Fruit fly (Drosophila melanogaster) whole organism, embryonic: ENCODE data around the gene Ns4.

Experiments
- Antp ChIP-seq: fragments of 200-800 bp; sonication (Bioruptor generic); optimal IDR thresholded peaks from 3 replicates; lab custom pipeline; 2016; ENCODE audit warnings: missing biosample characterization, missing genetic modification characterization
- Atf3 ChIP-seq: fragments of 200-800 bp; sonication (Bioruptor generic); optimal IDR thresholded peaks from 3 replicates; lab custom pipeline; 2016; ENCODE audit warnings: missing biosample characterization, missing genetic modification characterization
- Atf6 ChIP-seq: fragments of 200-800 bp; sonication (Bioruptor generic); IDR thresholded peaks from 2 replicates; pipeline ENCODE4 v1.3.6; 2022; ENCODE audit warnings: missing biosample characterization, missing genetic modification characterization
- B-H2 ChIP-seq: fragments of 200-800 bp; sonication (Bioruptor generic); optimal IDR thresholded peaks from 2 replicates; lab custom pipeline; 2018; ENCODE audit warnings: missing biosample characterization, mild to moderate bottlenecking, missing genetic modification characterization
- CG10274 ChIP-seq: fragments of 200-800 bp; sonication (Bioruptor generic); optimal IDR thresholded peaks from 3 replicates; lab custom pipeline; 2017; ENCODE audit warnings: missing biosample characterization, mild to moderate bottlenecking, missing genetic modification characterization
- CG10431 ChIP-seq: fragments of 200-800 bp; sonication (Bioruptor generic); optimal IDR thresholded peaks from 3 replicates; lab custom pipeline; 2018; ENCODE audit warnings: missing biosample characterization, mild to moderate bottlenecking, missing genetic modification characterization
- CG10543 ChIP-seq: fragments of 200-800 bp; sonication (Bioruptor generic); optimal IDR thresholded peaks from 3 replicates; lab custom pipeline; 2017; ENCODE audit warnings: missing biosample characterization, mild to moderate bottlenecking, missing genetic modification characterization, moderate library complexity
- CG11504 ChIP-seq: fragments of 200-800 bp; sonication (Bioruptor generic); optimal IDR thresholded peaks from 3 replicates; lab custom pipeline; 2019; ENCODE audit warnings: missing biosample characterization, mild to moderate bottlenecking, missing genetic modification characterization, moderate library complexity
- CG12219 ChIP-seq: fragments of 200-800 bp; sonication (Bioruptor generic); optimal IDR thresholded peaks from 3 replicates; lab custom pipeline; 2018; ENCODE audit warnings: missing biosample characterization, mild to moderate bottlenecking, missing genetic modification characterization
- CG17359 ChIP-seq: fragments of 200-800 bp; sonication (Bioruptor generic); optimal IDR thresholded peaks from 3 replicates; lab custom pipeline; 2018; ENCODE audit warnings: missing biosample characterization, mild to moderate bottlenecking, missing genetic modification characterization, moderate library complexity
- CG18011 ChIP-seq: fragments of 200-800 bp; sonication (Bioruptor generic); optimal IDR thresholded peaks from 2 replicates; lab custom pipeline; 2017; ENCODE audit warnings: missing biosample characterization, missing genetic modification characterization, mild to moderate bottlenecking, moderate library complexity, missing genotype
- CG18262 ChIP-seq: fragments of 200-800 bp; optimal IDR thresholded peaks from 3 replicates; lab custom pipeline; 2019; ENCODE audit warnings: missing biosample characterization, mild to moderate bottlenecking, missing genetic modification characterization, moderate library complexity
- CG1832 ChIP-seq: fragments of 200-800 bp; sonication (Bioruptor generic); optimal IDR thresholded peaks from 2 replicates; lab custom pipeline; 2017; ENCODE audit warnings: missing biosample characterization, mild to moderate bottlenecking, missing genetic modification characterization, inconsistent platforms
- CG18476 ChIP-seq: fragments of 200-800 bp; sonication (Bioruptor generic); optimal IDR thresholded peaks from 2 replicates; lab custom pipeline; 2016; ENCODE audit warnings: missing biosample characterization, mild to moderate bottlenecking, missing genetic modification characterization
- CG2202 ChIP-seq: fragments of 200-800 bp; sonication (Bioruptor generic); optimal IDR thresholded peaks from 2 replicates; lab custom pipeline; 2018; ENCODE audit warnings: missing biosample characterization, mild to moderate bottlenecking, missing genetic modification characterization
- CG32532 ChIP-seq: fragments of 200-800 bp; sonication (Bioruptor generic); IDR thresholded peaks from 2 replicates; pipeline ENCODE4 v1.3.6; 2022; ENCODE audit warnings: missing biosample characterization, missing genetic modification characterization
- CG4820 ChIP-seq: fragments of 200-800 bp; sonication (Bioruptor generic); optimal IDR thresholded peaks from 3 replicates; lab custom pipeline; 2016; ENCODE audit warnings: missing biosample characterization, missing genetic modification characterization
- CG5953 ChIP-seq: fragments of 200-800 bp; sonication (Bioruptor generic); IDR thresholded peaks from 2 replicates; pipeline ENCODE4 v1.3.6; 2022; ENCODE audit warnings: missing biosample characterization, missing genetic modification characterization
- CG6254 ChIP-seq: fragments of 200-800 bp; sonication (Bioruptor generic); optimal IDR thresholded peaks from 3 replicates; lab custom pipeline; 2017; ENCODE audit warnings: mild to moderate bottlenecking, missing biosample characterization, missing genetic modification reagents, missing genetic modification characterization
- CG6683 ChIP-seq: fragments of 200-800 bp; sonication (Bioruptor generic); optimal IDR thresholded peaks from 2 replicates; lab custom pipeline; 2017; ENCODE audit warnings: missing biosample characterization, mild to moderate bottlenecking, missing genetic modification characterization, missing genetic modification reagents
- CG7928 ChIP-seq: fragments of 200-800 bp; sonication (Bioruptor generic); optimal IDR thresholded peaks from 2 replicates; lab custom pipeline; 2017; ENCODE audit warnings: missing biosample characterization, mild to moderate bottlenecking, missing genetic modification characterization
- E2f2 ChIP-seq: fragments of 200-800 bp; sonication (Bioruptor generic); IDR thresholded peaks from 2 replicates; pipeline ENCODE4 v1.3.6; 2022; ENCODE audit warnings: missing biosample characterization, missing genetic modification characterization
- H15 ChIP-seq: fragments of 200-800 bp; sonication (Bioruptor generic); IDR thresholded peaks from 3 replicates; pipeline ENCODE4 v1.3.6; 2022; ENCODE audit warnings: missing biosample characterization, missing genetic modification characterization
- Mad ChIP-seq: fragments of 200-800 bp; sonication (Bioruptor generic); optimal IDR thresholded peaks from 2 replicates; lab custom pipeline; 2016; ENCODE audit warnings: missing biosample characterization, missing genetic modification characterization
- Max ChIP-seq: fragments of 200-800 bp; sonication (Bioruptor generic); optimal IDR thresholded peaks from 2 replicates; lab custom pipeline; 2016; ENCODE audit warnings: missing biosample characterization, mild to moderate bottlenecking, missing genetic modification characterization
- Med ChIP-seq: fragments of 200-800 bp; sonication (Bioruptor generic); peaks from one replicate; lab custom pipeline; 2016; ENCODE audit warnings: missing biosample characterization, missing genetic modification characterization, mild to moderate bottlenecking, inconsistent platforms, moderate library complexity
- Nf-YB ChIP-seq: fragments of 200-800 bp; sonication (Bioruptor generic); optimal IDR thresholded peaks from 3 replicates; lab custom pipeline; 2019; ENCODE audit warnings: missing biosample characterization, mild to moderate bottlenecking, missing genetic modification characterization, moderate library complexity
- Nf-YC ChIP-seq: fragments of 200-800 bp; optimal IDR thresholded peaks from 3 replicates; lab custom pipeline; 2019; ENCODE audit warnings: missing biosample characterization, mild to moderate bottlenecking, missing genetic modification characterization, moderate library complexity
- Oli ChIP-seq: fragments of 200-800 bp; sonication (Bioruptor generic); optimal IDR thresholded peaks from 2 replicates; lab custom pipeline; 2018; ENCODE audit warnings: missing biosample characterization, mild to moderate bottlenecking, missing genetic modification characterization, moderate library complexity
- Sox100B ChIP-seq: fragments of 200-800 bp; sonication (Bioruptor generic); optimal IDR thresholded peaks from 3 replicates; lab custom pipeline; 2018; ENCODE audit warnings: missing biosample characterization, mild to moderate bottlenecking, missing genetic modification characterization
- Taf1 ChIP-seq: fragments of 200-800 bp; sonication (Bioruptor generic); IDR thresholded peaks from 2 replicates; pipeline ENCODE4 v1.3.6; 2022; ENCODE audit warnings: missing biosample characterization, missing genetic modification characterization
- abd-A ChIP-seq: fragments of 200-800 bp; sonication (Bioruptor generic); optimal IDR thresholded peaks from 3 replicates; lab custom pipeline; 2019; ENCODE audit warnings: missing biosample characterization, mild to moderate bottlenecking, missing genetic modification characterization, moderate library complexity
- cas ChIP-seq: fragments of 200-800 bp; sonication (Bioruptor generic); IDR thresholded peaks from 2 replicates; pipeline ENCODE4 v1.3.6; 2022; ENCODE audit warnings: missing biosample characterization, missing genetic modification characterization
- caup ChIP-seq: fragments of 200-800 bp; sonication (Bioruptor generic); optimal IDR thresholded peaks from 3 replicates; lab custom pipeline; 2017; ENCODE audit warnings: missing biosample characterization, mild to moderate bottlenecking, missing genetic modification characterization, moderate library complexity; ENCODE audit not compliant: severe bottlenecking
- croc ChIP-seq: fragments of 200-800 bp; sonication (Bioruptor generic); conservative IDR thresholded peaks from 3 replicates; pipeline ENCODE4 v1.3.6; 2022; ENCODE audit warnings: missing biosample characterization, missing genetic modification characterization
- cwo ChIP-seq: fragments of 200-800 bp; sonication (Bioruptor generic); optimal IDR thresholded peaks from 3 replicates; lab custom pipeline; 2017; ENCODE audit warnings: missing biosample characterization, missing genetic modification characterization, mild to moderate bottlenecking, moderate library complexity, missing genetic modification reagents
- en ChIP-seq: fragments of 200-800 bp; sonication (Bioruptor generic); optimal IDR thresholded peaks from 2 replicates; lab custom pipeline; 2016; ENCODE audit warnings: missing biosample characterization, missing genetic modification characterization
- eve ChIP-seq, 2 experiments: fragments of >200 bp; optimal IDR thresholded peaks; 2 replicates each; lab custom pipeline; 2017; ENCODE audit warnings: missing biosample characterization in 2 of 2, missing genetic modification characterization in 2 of 2
- gcm2 ChIP-seq: fragments of 200-800 bp; sonication (Bioruptor generic); optimal IDR thresholded peaks from 2 replicates; lab custom pipeline; 2016; ENCODE audit warnings: missing biosample characterization, missing genetic modification characterization
- gsb-n ChIP-seq: fragments of 200-800 bp; sonication (Bioruptor generic); optimal IDR thresholded peaks from 3 replicates; lab custom pipeline; 2018; ENCODE audit warnings: missing biosample characterization, mild to moderate bottlenecking, missing genetic modification characterization
- insv ChIP-seq, 2 experiments: fragments of 200-800 bp; sonication (Bioruptor generic); optimal IDR thresholded peaks; 3 replicates each; lab custom pipeline; 2016 to 2018; ENCODE audit warnings: missing biosample characterization in 2 of 2, missing genetic modification characterization in 2 of 2
- inv ChIP-seq: fragments of 200-800 bp; sonication (Bioruptor generic); IDR thresholded peaks from 2 replicates; pipeline ENCODE4 v1.3.6; 2022; ENCODE audit warnings: missing biosample characterization, missing genetic modification characterization; ENCODE audit not compliant: partially characterized antibody
- lab ChIP-seq: fragments of 200-800 bp; sonication (Bioruptor generic); optimal IDR thresholded peaks from 3 replicates; lab custom pipeline; 2017; ENCODE audit warnings: missing biosample characterization, missing genetic modification characterization, mild to moderate bottlenecking, moderate library complexity, missing genetic modification reagents
- nmo ChIP-seq: fragments of 200-800 bp; sonication (Bioruptor generic); optimal IDR thresholded peaks from 2 replicates; lab custom pipeline; 2018; ENCODE audit warnings: missing biosample characterization, mild to moderate bottlenecking, missing genetic modification characterization, moderate library complexity
- pzg ChIP-seq: fragments of 200-800 bp; sonication (Bioruptor generic); optimal IDR thresholded peaks from 3 replicates; lab custom pipeline; 2018; ENCODE audit warnings: missing biosample characterization, mild to moderate bottlenecking, missing genetic modification characterization, moderate library complexity
- slp2 ChIP-seq: fragments of 200-800 bp; sonication (Bioruptor generic); optimal IDR thresholded peaks from 2 replicates; lab custom pipeline; 2016; ENCODE audit warnings: missing biosample characterization, missing genetic modification characterization
- ssp ChIP-seq: fragments of 200-800 bp; sonication (Bioruptor generic); IDR thresholded peaks from 2 replicates; pipeline ENCODE4 v1.3.6; 2022; ENCODE audit warnings: missing biosample characterization, missing genetic modification characterization
- twi ChIP-seq: fragments of 200-800 bp; optimal IDR thresholded peaks from 2 replicates; lab custom pipeline; 2019; ENCODE audit warnings: missing biosample characterization, mild to moderate bottlenecking, missing genetic modification characterization, moderate library complexity
- wek ChIP-seq: fragments of 200-800 bp; sonication (Bioruptor generic); optimal IDR thresholded peaks from 3 replicates; lab custom pipeline; 2018; ENCODE audit warnings: missing biosample characterization, mild to moderate bottlenecking, missing genetic modification characterization, moderate library complexity
- zen ChIP-seq: fragments of 200-800 bp; sonication (Bioruptor generic); optimal IDR thresholded peaks from 3 replicates; lab custom pipeline; 2018; ENCODE audit warnings: missing biosample characterization, mild to moderate bottlenecking, missing genetic modification characterization, moderate library complexity

Gene Ns4

dm6 chr2L:20734066-20734686, 18.1 kb upstream of the Ns4 start, which contains the start of gene TM9SF2 (continued):
- TF ChIP-seq gcm2 (GFP tag; lab: Kevin White, UChicago) (no peak), Antp (GFP tag; lab: Kevin White, UChicago) (peak; percentile 23), CG6683 (GFP tag; lab: Kevin White, UChicago) (no peak), eve (GFP tag; optimal IDR thresholded peaks at IDR 0.05; lab: Kevin White, UChicago) (no peak), CG18011 (GFP tag; lab: Kevin White, UChicago) (peak; percentile 2), wek (GFP tag; lab: Kevin White, UChicago) (no peak), pzg (GFP tag; lab: Kevin White, UChicago) (peak; percentile 49), CG5953 (GFP tag; lab: Robert Waterston, UW) (no peak), CG18262 (tag; lab: Kevin White, UChicago) (peak; percentile 3), Atf3 (no peak), CG7928 (GFP tag; lab: Kevin White, UChicago) (no peak), CG4820 (GFP tag; lab: Kevin White, UChicago) (peak; percentile 24), Taf1 (GFP tag; lab: Robert Waterston, UW) (no peak), ssp (GFP tag; lab: Robert Waterston, UW) (peak; percentile 23; the same call in 1 of the 2 replicates), Oli (tag; lab: Kevin White, UChicago) (no peak), CG17359 (no peak), inv (no peak), CG6254 (GFP tag; lab: Kevin White, UChicago) (no peak), Max (peak; percentile 28), twi (tag; lab: Kevin White, UChicago) (no peak), Nf-YC (no peak), cas (GFP tag; lab: Robert Waterston, UW) (no peak), CG12219 (GFP tag; lab: Kevin White, UChicago) (peak; percentile 0), gsb-n (tag; lab: Kevin White, UChicago) (no peak), Nf-YB (GFP tag; lab: Kevin White, UChicago) (no peak), CG1832 (GFP tag; lab: Kevin White, UChicago) (no peak), CG11504 (tag; lab: Kevin White, UChicago) (no peak), CG18476 (GFP tag; lab: Kevin White, UChicago) (no peak), en (GFP tag; lab: Kevin White, UChicago) (no peak), nmo (GFP tag; lab: Kevin White, UChicago) (peak; percentile 30), caup (GFP tag; lab: Kevin White, UChicago) (peak; percentile 41), CG32532 (GFP tag; lab: Robert Waterston, UW) (peak; percentile 55), croc (no peak), E2f2 (GFP tag; lab: Robert Waterston, UW) (peak; percentile 50), B-H2 (GFP tag; lab: Kevin White, UChicago) (peak; percentile 23), insv (GFP tag; optimal IDR thresholded peaks at IDR 0.05; lab: Kevin White, UChicago) (no peak), abd-A (tag; lab: Kevin White, UChicago) (no peak), Sox100B (GFP tag; lab: Kevin White, UChicago) (no peak), cwo (GFP tag; lab: Kevin White, UChicago) (no peak), CG10543 (no peak), slp2 (GFP tag; lab: Kevin White, UChicago) (no peak), CG10431 (no peak), H15 (GFP tag; lab: Robert Waterston, UW) (no peak), Med (peak; percentile 86), Mad (peak; percentile 27), CG10274 (GFP tag; lab: Kevin White, UChicago) (no peak), zen (no peak), lab (GFP tag; lab: Kevin White, UChicago) (peak; percentile 48), Atf6 (GFP tag; lab: Robert Waterston, UW) (no peak), CG2202 (no peak)
